Fruit fly (Drosophila melanogaster) whole organism, embryonic: Measurements from ENCODE around the gene Nubp1.

Source experiments
- Awh ChIP-seq: fragments of 200-800 bp; sonication (Bioruptor generic); IDR thresholded peaks from 2 replicates; pipeline ENCODE4, ENCODE4 v1.3.6; 2022; ENCODE audit warnings: missing biosample characterization, missing genetic modification characterization
- B-H2 ChIP-seq: fragments of 200-800 bp; sonication (Bioruptor generic); optimal IDR thresholded peaks from 2 replicates; lab custom pipeline; 2018; ENCODE audit warnings: missing biosample characterization, mild to moderate bottlenecking, missing genetic modification characterization
- BEAF-32 ChIP-seq: fragments of 200-800 bp; sonication (Bioruptor generic); optimal IDR thresholded peaks from 3 replicates; lab custom pipeline; 2017; ENCODE audit warnings: missing biosample characterization, missing genetic modification characterization, mild to moderate bottlenecking, moderate library complexity, missing genetic modification reagents
- BtbVII ChIP-seq: fragments of 200-800 bp; sonication (Bioruptor generic); optimal IDR thresholded peaks from 3 replicates; lab custom pipeline; 2017; ENCODE audit warnings: missing biosample characterization, mild to moderate bottlenecking, missing genetic modification characterization
- CG13296 ChIP-seq: fragments of 200-800 bp; sonication (Bioruptor generic); optimal IDR thresholded peaks from 3 replicates; lab custom pipeline; 2018; ENCODE audit warnings: missing biosample characterization, mild to moderate bottlenecking, missing genetic modification characterization
- CG14860 ChIP-seq: fragments of 200-800 bp; sonication (Bioruptor generic); IDR thresholded peaks from 3 replicates; pipeline ENCODE4 v1.3.6; 2022; ENCODE audit warnings: missing biosample characterization, missing genetic modification characterization; ENCODE audit not compliant: partially characterized antibody
- CG17186 ChIP-seq: fragments of 200-800 bp; sonication (Bioruptor generic); optimal IDR thresholded peaks from 3 replicates; lab custom pipeline; 2017; ENCODE audit warnings: missing biosample characterization, missing genetic modification reagents, missing genetic modification characterization
- CG17385 ChIP-seq: fragments of 200-800 bp; sonication (Bioruptor generic); optimal IDR thresholded peaks from 3 replicates; lab custom pipeline; 2018; ENCODE audit warnings: missing biosample characterization, mild to moderate bottlenecking, missing genetic modification characterization
- CG17568 ChIP-seq: fragments of 200-800 bp; sonication (Bioruptor generic); optimal IDR thresholded peaks from 2 replicates; lab custom pipeline; 2018; ENCODE audit warnings: missing biosample characterization, mild to moderate bottlenecking, missing genetic modification characterization, moderate library complexity
- CG1792 ChIP-seq: fragments of 200-800 bp; sonication (Bioruptor generic); optimal IDR thresholded peaks from 2 replicates; lab custom pipeline; 2016; ENCODE audit warnings: missing biosample characterization, missing genetic modification characterization
- CG18262 ChIP-seq: fragments of 200-800 bp; optimal IDR thresholded peaks from 3 replicates; lab custom pipeline; 2019; ENCODE audit warnings: missing biosample characterization, mild to moderate bottlenecking, missing genetic modification characterization, moderate library complexity
- CG18476 ChIP-seq: fragments of 200-800 bp; sonication (Bioruptor generic); optimal IDR thresholded peaks from 2 replicates; lab custom pipeline; 2016; ENCODE audit warnings: missing biosample characterization, mild to moderate bottlenecking, missing genetic modification characterization
- CG2199 ChIP-seq: fragments of 200-800 bp; sonication (Bioruptor generic); IDR thresholded peaks from 3 replicates; pipeline ENCODE4 v1.3.6; 2022; ENCODE audit warnings: missing biosample characterization, missing genetic modification characterization
- CG2875 ChIP-seq: fragments of 200-800 bp; sonication (Bioruptor generic); optimal IDR thresholded peaks from 2 replicates; lab custom pipeline; 2017; ENCODE audit warnings: missing biosample characterization, mild to moderate bottlenecking, missing genetic modification characterization, missing genetic modification reagents
- CG3995 ChIP-seq: fragments of 200-800 bp; sonication (Bioruptor generic); optimal IDR thresholded peaks from 3 replicates; lab custom pipeline; 2016; ENCODE audit warnings: missing biosample characterization, missing genetic modification characterization
- CG4328 ChIP-seq: fragments of 200-800 bp; sonication (Bioruptor generic); optimal IDR thresholded peaks from 3 replicates; lab custom pipeline; 2017; ENCODE audit warnings: missing biosample characterization, missing genetic modification reagents, missing genetic modification characterization
- CG4424 ChIP-seq: fragments of 200-800 bp; sonication (Bioruptor generic); optimal IDR thresholded peaks from 3 replicates; lab custom pipeline; 2016; ENCODE audit warnings: missing biosample characterization, missing genetic modification characterization
- CG4854 ChIP-seq: fragments of 200-800 bp; sonication (Bioruptor generic); optimal IDR thresholded peaks from 2 replicates; lab custom pipeline; 2016; ENCODE audit warnings: missing biosample characterization, missing genetic modification characterization, inconsistent platforms
- CG5953 ChIP-seq: fragments of 200-800 bp; sonication (Bioruptor generic); IDR thresholded peaks from 2 replicates; pipeline ENCODE4 v1.3.6; 2022; ENCODE audit warnings: missing biosample characterization, missing genetic modification characterization
- CG6175 ChIP-seq: fragments of 200-800 bp; sonication (Bioruptor generic); IDR thresholded peaks from 3 replicates; pipeline ENCODE4 v1.3.6; 2022; ENCODE audit warnings: missing biosample characterization, missing genetic modification characterization
- CG7556 ChIP-seq: fragments of 200-800 bp; sonication (Bioruptor generic); optimal IDR thresholded peaks from 2 replicates; lab custom pipeline; 2017; ENCODE audit warnings: missing biosample characterization, mild to moderate bottlenecking, missing genetic modification characterization
- CG9727 ChIP-seq: fragments of 200-800 bp; sonication (Bioruptor generic); optimal IDR thresholded peaks from 3 replicates; lab custom pipeline; 2017; ENCODE audit warnings: missing biosample characterization, mild to moderate bottlenecking, missing genetic modification characterization
- Doc3 ChIP-seq: fragments of 200-800 bp; sonication (Bioruptor generic); IDR thresholded peaks from 3 replicates; pipeline ENCODE4 v1.3.6; 2022; ENCODE audit warnings: missing biosample characterization, missing genetic modification characterization; ENCODE audit not compliant: partially characterized antibody
- ERR ChIP-seq: fragments of 200-800 bp; sonication (Bioruptor generic); optimal IDR thresholded peaks from 2 replicates; lab custom pipeline; 2016; ENCODE audit warnings: missing biosample characterization, missing genetic modification characterization
- Gug ChIP-seq: fragments of 200-800 bp; sonication (Bioruptor generic); IDR thresholded peaks from 4 replicates; pipeline ENCODE4 v1.3.6; 2022; ENCODE audit warnings: missing biosample characterization, missing genetic modification characterization
- HLH54F ChIP-seq: fragments of 200-800 bp; sonication (Bioruptor generic); optimal IDR thresholded peaks from 3 replicates; lab custom pipeline; 2016; ENCODE audit warnings: missing biosample characterization, missing genetic modification characterization
- Hr78 ChIP-seq, 2 experiments: fragments of 200-800 bp in 1 of 2; fragments of >200 bp in 1 of 2; sonication (Bioruptor generic) in 1 of 2; optimal IDR thresholded peaks; 2 replicates each; lab custom pipeline; 2017 to 2019; ENCODE audit warnings: missing biosample characterization in 2 of 2, missing genetic modification characterization in 2 of 2, mild to moderate bottlenecking in 1 of 2, moderate library complexity in 1 of 2
- Mad ChIP-seq: fragments of 200-800 bp; sonication (Bioruptor generic); optimal IDR thresholded peaks from 2 replicates; lab custom pipeline; 2016; ENCODE audit warnings: missing biosample characterization, missing genetic modification characterization
- Max ChIP-seq: fragments of 200-800 bp; sonication (Bioruptor generic); optimal IDR thresholded peaks from 2 replicates; lab custom pipeline; 2016; ENCODE audit warnings: missing biosample characterization, mild to moderate bottlenecking, missing genetic modification characterization
- PHDP ChIP-seq: fragments of 200-800 bp; sonication (Bioruptor generic); optimal IDR thresholded peaks from 3 replicates; lab custom pipeline; 2018; ENCODE audit warnings: missing biosample characterization, mild to moderate bottlenecking, missing genetic modification characterization, moderate library complexity
- Rfx ChIP-seq: fragments of 200-800 bp; sonication (Bioruptor generic); IDR thresholded peaks from 2 replicates; pipeline ENCODE4 v1.3.6; 2022; ENCODE audit warnings: missing biosample characterization, missing genetic modification characterization
- ac ChIP-seq: fragments of 200-800 bp; sonication (Bioruptor generic); optimal IDR thresholded peaks from 3 replicates; lab custom pipeline; 2017; ENCODE audit warnings: missing biosample characterization, mild to moderate bottlenecking, missing genetic modification characterization
- amos ChIP-seq: fragments of 200-800 bp; sonication (Bioruptor generic); IDR thresholded peaks from 2 replicates; pipeline ENCODE4 v1.3.6; 2022; ENCODE audit warnings: missing biosample characterization, missing genetic modification characterization; ENCODE audit not compliant: partially characterized antibody
- cad ChIP-seq: fragments of >200 bp; optimal IDR thresholded peaks from 2 replicates; lab custom pipeline; 2017; ENCODE audit warnings: missing biosample characterization, missing genetic modification characterization
- da ChIP-seq: fragments of 200-800 bp; sonication (Bioruptor generic); optimal IDR thresholded peaks from 2 replicates; lab custom pipeline; 2016; ENCODE audit warnings: missing biosample characterization, missing genetic modification characterization
- esg ChIP-seq: fragments of 200-800 bp; sonication (Bioruptor generic); conservative IDR thresholded peaks from 2 replicates; pipeline ENCODE4 v1.3.6; 2022; ENCODE audit warnings: missing biosample characterization, missing genetic modification characterization
- gem ChIP-seq: fragments of 200-800 bp; sonication (Bioruptor generic); optimal IDR thresholded peaks from 2 replicates; lab custom pipeline; 2019; ENCODE audit warnings: missing biosample characterization, mild to moderate bottlenecking, missing genetic modification characterization, moderate library complexity
- ind ChIP-seq: fragments of 200-800 bp; sonication (Bioruptor generic); optimal IDR thresholded peaks from 3 replicates; lab custom pipeline; 2016; ENCODE audit warnings: missing biosample characterization, missing genetic modification characterization
- jumu ChIP-seq: fragments of 200-800 bp; sonication (Bioruptor generic); optimal IDR thresholded peaks from 3 replicates; lab custom pipeline; 2016; ENCODE audit warnings: missing biosample characterization, missing genetic modification characterization
- kah ChIP-seq: fragments of 200-800 bp; sonication (Bioruptor generic); optimal IDR thresholded peaks from 2 replicates; lab custom pipeline; 2018; ENCODE audit warnings: missing biosample characterization, mild to moderate bottlenecking, missing genetic modification characterization
- lilli ChIP-seq: fragments of 200-800 bp; sonication (Bioruptor generic); optimal IDR thresholded peaks from 3 replicates; lab custom pipeline; 2016; ENCODE audit warnings: missing biosample characterization, missing genetic modification characterization
- phol ChIP-seq: fragments of 200-800 bp; sonication (Bioruptor generic); optimal IDR thresholded peaks from 3 replicates; lab custom pipeline; 2018; ENCODE audit warnings: missing biosample characterization, mild to moderate bottlenecking, missing genetic modification characterization, moderate library complexity
- sens-2 ChIP-seq: fragments of 200-800 bp; sonication (Bioruptor generic); IDR thresholded peaks from 2 replicates; pipeline ENCODE4 v1.3.6; 2022; ENCODE audit warnings: missing biosample characterization, missing genetic modification characterization
- tgo ChIP-seq: fragments of 200-800 bp; sonication (Bioruptor generic); IDR thresholded peaks from 3 replicates; pipeline ENCODE4 v1.3.6; 2022; ENCODE audit warnings: missing biosample characterization, missing genetic modification characterization
- tup ChIP-seq: fragments of 200-800 bp; sonication (Bioruptor generic); optimal IDR thresholded peaks from 2 replicates; lab custom pipeline; 2016; ENCODE audit warnings: missing biosample characterization, mild to moderate bottlenecking, missing genetic modification characterization, moderate library complexity
- wdn ChIP-seq: fragments of 200-800 bp; sonication (Bioruptor generic); IDR thresholded peaks from 2 replicates; pipeline ENCODE4 v1.3.6; 2022; ENCODE audit warnings: missing biosample characterization, missing genetic modification characterization
- zfh1 ChIP-seq: fragments of 200-800 bp; sonication (Bioruptor generic); IDR thresholded peaks from 3 replicates; pipeline ENCODE4 v1.3.6; 2022; ENCODE audit warnings: missing biosample characterization, missing genetic modification characterization

The Nubp1 gene

DNA sequence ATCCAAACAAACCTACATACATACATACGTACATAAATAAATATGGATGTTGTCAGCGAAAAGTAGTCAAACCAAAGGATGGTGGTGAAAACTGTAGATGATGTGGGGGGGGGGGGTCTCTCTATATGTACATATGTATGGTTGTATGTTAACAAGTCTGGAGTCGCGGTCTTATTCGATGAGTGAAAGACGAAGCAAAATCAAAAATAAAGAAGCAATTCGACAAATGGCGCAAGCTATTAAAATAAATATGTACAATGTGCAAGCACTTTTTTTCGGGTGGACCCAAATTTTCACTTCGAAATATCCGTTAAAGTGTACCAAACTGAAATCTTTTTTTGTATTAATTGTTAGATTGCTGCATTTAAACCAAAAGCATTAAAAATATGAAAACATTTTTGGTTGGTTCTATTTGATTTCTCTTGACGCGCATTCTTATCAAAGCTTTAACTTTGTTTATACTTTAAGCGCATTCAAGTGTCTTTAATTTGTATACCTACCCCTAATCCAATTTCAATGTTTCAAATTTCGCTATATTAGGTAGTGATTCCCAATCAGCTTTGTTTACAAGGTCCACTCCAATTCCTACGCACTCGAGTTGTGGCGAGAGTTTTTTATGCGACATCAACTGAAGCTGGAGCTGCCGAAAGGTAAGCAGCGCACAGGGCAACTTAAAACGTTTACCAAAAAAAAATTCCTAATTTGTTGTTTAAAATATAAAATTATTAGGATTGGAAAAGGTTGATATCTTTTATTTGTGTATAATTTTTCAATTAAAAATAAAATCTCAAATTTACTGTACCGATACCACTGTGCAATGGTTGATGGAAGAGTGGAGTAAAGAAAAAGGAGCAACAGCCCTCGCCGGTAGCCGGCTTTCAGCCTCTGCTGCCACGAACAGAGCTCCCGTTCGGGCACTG is 48.1 kb upstream of the Nubp1 start, which contains the start of gene CG31807 (continued):
- peak; percentile 6 for TF ChIP-seq ERR
- TF ChIP-seq CG17385 (GFP tag; lab: Kevin White, UChicago), result peak; percentile 78
- TF ChIP-seq Hr78 (GFP tag; optimal IDR thresholded peaks at IDR 0.05; lab: Kevin White, UChicago), result peak in 1 of 2 experiments; percentile 4
- TF ChIP-seq CG2875 (GFP tag; lab: Kevin White, UChicago), result peak; percentile 75
- TF ChIP-seq gem (tag; lab: Kevin White, UChicago), result peak; percentile 90
- TF ChIP-seq HLH54F (GFP tag; lab: Kevin White, UChicago), result peak; percentile 52
- TF ChIP-seq cad (GFP tag; lab: Kevin White, UChicago), result no peak
- TF ChIP-seq amos (GFP tag; lab: Robert Waterston, UW), result no peak
- TF ChIP-seq da (GFP tag; lab: Kevin White, UChicago), result no peak
- 0 out of 2 replicates have a peak, but pooled peaks have one; percentile 12 for TF ChIP-seq esg
- peak; percentile 26 for TF ChIP-seq CG18476
- TF ChIP-seq jumu (GFP tag; lab: Kevin White, UChicago), result no peak
- TF ChIP-seq CG6175 (GFP tag; lab: Robert Waterston, UW), result no peak
- TF ChIP-seq CG18262 (tag; lab: Kevin White, UChicago), result peak; percentile 75
- peak; percentile 56 for TF ChIP-seq CG9727
- TF ChIP-seq CG1792 (GFP tag; lab: Kevin White, UChicago), result peak; percentile 62
- TF ChIP-seq BEAF-32 (GFP tag; lab: Kevin White, UChicago), result no peak
- TF ChIP-seq sens-2 (GFP tag; lab: Robert Waterston, UW), result 0 out of 2 replicates have a peak, but pooled peaks have one; percentile 14
- peak; percentile 33 for TF ChIP-seq CG4424 (GFP tag; lab: Kevin White, UChicago)
- TF ChIP-seq wdn, result peak; percentile 40; the same call in 1 of the 2 replicates
- TF ChIP-seq tup (GFP tag; lab: Kevin White, UChicago), result no peak
- TF ChIP-seq Rfx (GFP tag; lab: Robert Waterston, UW), result peak; percentile 37
- TF ChIP-seq CG14860 (GFP tag; lab: Robert Waterston, UW), result no peak
- peak; percentile 17; the same call in 1 of the 4 replicates for TF ChIP-seq Gug
- peak; percentile 87 for TF ChIP-seq PHDP

DNA sequence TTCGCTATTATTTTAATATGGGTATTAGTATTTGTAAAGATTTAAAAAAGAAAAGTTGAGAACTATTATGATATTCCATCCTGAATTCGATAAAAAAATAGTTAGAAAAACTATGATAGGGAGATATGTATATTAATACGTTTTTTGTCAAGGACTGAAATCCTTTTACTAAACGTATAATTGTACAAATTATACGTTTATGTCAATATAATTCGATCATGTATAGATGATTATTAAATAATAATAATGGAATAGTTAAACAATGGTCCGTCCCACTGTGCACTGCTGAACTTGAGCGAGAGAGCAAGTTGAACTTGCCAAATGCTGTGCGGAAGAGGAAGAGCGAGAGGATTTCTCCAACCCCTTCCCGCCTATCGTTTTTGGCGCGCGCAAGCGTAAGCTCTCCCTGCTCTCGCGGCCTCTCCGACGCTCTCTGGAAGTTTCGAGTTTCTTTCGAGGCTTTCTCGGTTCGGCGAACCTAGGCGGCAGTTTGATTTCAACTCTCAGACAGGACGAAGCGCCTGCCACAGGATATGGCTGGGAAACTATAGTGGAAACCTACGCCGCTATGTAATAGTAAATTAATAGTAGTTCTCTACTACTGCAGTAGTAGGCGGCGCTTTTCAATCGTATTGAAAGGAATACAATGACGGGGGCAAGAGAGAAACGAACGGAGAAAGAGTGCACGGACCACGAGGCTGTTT is 47.3 kb upstream of the Nubp1 start:
- no peak for TF ChIP-seq Doc3 (GFP tag; lab: Robert Waterston, UW)
- TF ChIP-seq CG7556 (GFP tag; lab: Kevin White, UChicago), result peak; percentile 80
- no peak for TF ChIP-seq HLH54F (GFP tag; lab: Kevin White, UChicago)
- TF ChIP-seq ind (GFP tag; lab: Kevin White, UChicago), result peak; percentile 17
- no peak for TF ChIP-seq CG3995
- TF ChIP-seq tgo (GFP tag; lab: Robert Waterston, UW), result no peak
- peak; percentile 25 for TF ChIP-seq Max
- TF ChIP-seq Mad (GFP tag; lab: Kevin White, UChicago), result no peak
- TF ChIP-seq B-H2 (GFP tag; lab: Kevin White, UChicago), result peak; percentile 31
- peak; percentile 54 for TF ChIP-seq BtbVII (GFP tag; lab: Kevin White, UChicago)
- peak; percentile 66; the same call in 2 of the 3 replicates for TF ChIP-seq CG2199
- TF ChIP-seq CG4854 (GFP tag; lab: Kevin White, UChicago), result no peak
- no peak; the same call in 2 of the 3 replicates for TF ChIP-seq zfh1 (GFP tag; lab: Robert Waterston, UW)
- peak; percentile 80 for TF ChIP-seq phol (tag; lab: Kevin White, UChicago)
- no peak for TF ChIP-seq ac
- no peak for TF ChIP-seq lilli (GFP tag; lab: Kevin White, UChicago)
- TF ChIP-seq CG13296, result peak; percentile 68
- TF ChIP-seq CG17385 (GFP tag; lab: Kevin White, UChicago), result peak; percentile 78
- no peak for TF ChIP-seq Awh (GFP tag; lab: Robert Waterston, UW)
- TF ChIP-seq CG17186 (GFP tag; lab: Kevin White, UChicago), result no peak
- TF ChIP-seq CG5953, result no peak
- TF ChIP-seq kah (GFP tag; lab: Kevin White, UChicago), result peak; percentile 47
- no peak for TF ChIP-seq CG17568 (GFP tag; lab: Kevin White, UChicago)
- peak; percentile 6 for TF ChIP-seq CG4328 (GFP tag; lab: Kevin White, UChicago)
